Worm (Caenorhabditis elegans) whole organism, early embryonic: ENCODE measurements around the gene C34E10.12.

Experiments
- B0310.2 ChIP-seq: sonication (generic microtip); optimal IDR thresholded peaks from 2 replicates; lab custom pipeline; 2016; ENCODE audit warnings: mild to moderate bottlenecking, missing genetic modification characterization, missing compliant biosample characterization
- F13C5.2 ChIP-seq: sonication (generic microtip); optimal IDR thresholded peaks from 2 replicates; lab custom pipeline; 2017; ENCODE audit warnings: mild to moderate bottlenecking, missing genetic modification characterization, inconsistent platforms, missing compliant biosample characterization
- aly-1 ChIP-seq: sonication (generic microtip); optimal IDR thresholded peaks from 2 replicates; lab custom pipeline; 2016; ENCODE audit warnings: missing genetic modification characterization, missing compliant biosample characterization
- ama-1 ChIP-seq: fragments of 150-350 bp; optimal IDR thresholded peaks from 2 replicates; lab custom pipeline; 2014
- ceh-13 ChIP-seq: fragments of 200-800 bp; sonication (Bioruptor generic); optimal IDR thresholded peaks from 2 replicates; lab custom pipeline; 2018; ENCODE audit warnings: mild to moderate bottlenecking, missing genetic modification characterization, missing compliant biosample characterization
- ceh-36 ChIP-seq: sonication (generic microtip); optimal IDR thresholded peaks from 2 replicates; lab custom pipeline; 2016; ENCODE audit warnings: missing genetic modification characterization, inconsistent platforms, missing compliant biosample characterization
- ets-7 ChIP-seq: sonication (generic microtip); optimal IDR thresholded peaks from 2 replicates; lab custom pipeline; 2016; ENCODE audit warnings: missing genotype, missing genetic modification characterization, missing compliant biosample characterization
- flt-1 ChIP-seq: fragments of 200-800 bp; sonication (Bioruptor generic); IDR thresholded peaks from 2 replicates; pipeline ENCODE4 v1.3.6; 2022; ENCODE audit warnings: missing genetic modification characterization, missing compliant biosample characterization
- hmbx-1 ChIP-seq: sonication (generic microtip); optimal IDR thresholded peaks from 2 replicates; lab custom pipeline; 2016; ENCODE audit warnings: mild to moderate bottlenecking, missing genetic modification characterization, missing compliant biosample characterization
- hmg-4 ChIP-seq: fragments of 200-800 bp; sonication (Bioruptor generic); optimal IDR thresholded peaks from 2 replicates; lab custom pipeline; 2018; ENCODE audit warnings: mild to moderate bottlenecking, missing genetic modification characterization, missing compliant biosample characterization
- hnd-1 ChIP-seq: sonication (generic microtip); optimal IDR thresholded peaks from 2 replicates; lab custom pipeline; 2016; ENCODE audit warnings: missing genetic modification characterization, missing compliant biosample characterization
- pes-1 ChIP-seq: fragments of 200-800 bp; sonication (Bioruptor generic); IDR thresholded peaks from 2 replicates; pipeline ENCODE4 v1.3.6; 2022; ENCODE audit warnings: missing genetic modification reagents, missing genetic modification characterization, missing compliant biosample characterization
- scrt-1 ChIP-seq: fragments of 200-800 bp; sonication (Bioruptor generic); IDR thresholded peaks from 2 replicates; pipeline ENCODE4 v1.3.6; 2022; ENCODE audit warnings: missing genetic modification characterization, missing compliant biosample characterization
- sea-1 ChIP-seq: fragments of 200-800 bp; sonication (Bioruptor generic); conservative IDR thresholded peaks from 2 replicates; pipeline ENCODE4 v1.3.6; 2022; ENCODE audit warnings: missing genetic modification characterization, missing compliant biosample characterization
- tbx-11 ChIP-seq: fragments of 200-800 bp; sonication (Bioruptor generic); IDR thresholded peaks from 2 replicates; pipeline ENCODE4 v1.3.6; 2022; ENCODE audit warnings: missing genetic modification characterization, missing compliant biosample characterization
- tbx-37 ChIP-seq: fragments of 200-800 bp; sonication (Bioruptor generic); conservative IDR thresholded peaks from 2 replicates; pipeline ENCODE4 v1.3.6; 2022; ENCODE audit warnings: missing genetic modification reagents, missing genetic modification characterization, missing compliant biosample characterization
- tra-4 ChIP-seq: sonication (generic microtip); optimal IDR thresholded peaks from 2 replicates; lab custom pipeline; 2017; ENCODE audit warnings: missing genetic modification characterization, missing compliant biosample characterization

Gene C34E10.12

ce11 chrIII:5193266-5193665 is 34.4 kb downstream of the C34E10.12 start:
- TF ChIP-seq ceh-13 (GFP tag; lab: Kevin White, UChicago): no peak
- TF ChIP-seq pes-1 (GFP tag; lab: Robert Waterston, UW): no peak

DNA sequence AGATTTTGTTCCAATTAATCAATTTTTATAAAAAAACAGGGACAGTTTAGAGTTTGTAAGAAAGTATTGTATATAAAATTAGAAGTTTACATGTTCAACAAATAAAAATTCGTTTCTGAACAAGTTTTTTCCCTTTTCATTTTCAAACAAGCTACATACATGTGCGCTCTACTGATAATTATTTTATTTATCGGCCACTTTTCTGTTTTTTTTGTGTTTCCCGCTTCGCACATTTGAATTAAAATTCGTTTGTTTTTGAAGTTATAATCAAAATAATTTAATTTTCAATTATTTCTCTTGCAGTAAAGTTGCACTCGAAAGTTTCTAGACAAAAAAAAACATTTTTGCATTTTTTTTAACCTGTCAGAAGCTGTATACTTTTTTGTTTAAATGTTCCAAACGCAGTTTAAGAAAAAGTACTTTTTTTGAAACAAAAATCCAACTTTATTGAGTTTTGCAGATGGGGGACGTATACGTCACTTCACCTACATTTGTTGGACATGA is 37.0 kb downstream of the C34E10.12 start, which contains the start of gene hira-1:
Gene hira-1, plus strand, starts transcription at position 454 of the 504 bp plus-strand sequence.
- TF ChIP-seq flt-1 (GFP tag; lab: Robert Waterston, UW) (no peak), ceh-13 (GFP tag; lab: Kevin White, UChicago) (no peak), B0310.2 (tag; lab: Kevin White, UChicago) (no peak), hnd-1 (tag; lab: Kevin White, UChicago) (no peak), tra-4 (tag; lab: Kevin White, UChicago) (no peak), hmg-4 (no peak), ama-1 (lab: Kevin White, UChicago) (no peak), pes-1 (GFP tag; lab: Robert Waterston, UW) (no peak), tbx-37 (GFP tag; lab: Robert Waterston, UW) (no peak)

ce11 chrIII:5190179-5190578 is 37.5 kb downstream of the C34E10.12 start:
- TF ChIP-seq ceh-36 (tag; lab: Kevin White, UChicago) (no peak), tbx-37 (GFP tag; lab: Robert Waterston, UW) (no peak), ama-1 (lab: Kevin White, UChicago) (no peak)

DNA sequence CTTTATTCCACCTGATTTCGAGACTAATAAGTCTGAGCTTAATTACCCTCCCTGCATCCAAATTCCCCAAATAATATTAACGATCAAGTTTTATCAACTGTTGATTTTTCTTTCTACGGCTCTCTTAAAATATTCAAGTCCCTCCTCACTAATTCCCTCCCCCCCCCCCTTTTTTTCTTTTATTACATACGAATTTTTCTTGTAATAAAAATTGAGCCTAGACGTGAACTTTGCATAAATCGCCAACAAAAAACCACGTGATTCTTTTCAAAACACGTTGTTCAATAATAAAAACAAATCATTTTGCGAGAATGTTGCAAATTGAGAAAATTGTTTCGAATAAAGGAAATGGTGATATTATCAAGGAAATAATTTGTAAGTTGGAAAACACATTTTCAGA is 39.3 kb downstream of the C34E10.12 start, which contains the start of gene K10D2.8:
Gene K10D2.8, plus strand, starts transcription at position 301 of the 400 bp plus-strand sequence.
- TF ChIP-seq ets-7 (tag; lab: Kevin White, UChicago) (no peak), sea-1 (GFP tag; lab: Robert Waterston, UW) (no peak), scrt-1 (no peak), ama-1 (lab: Kevin White, UChicago) (no peak), tbx-37 (GFP tag; lab: Robert Waterston, UW) (no peak), F13C5.2 (tag; lab: Kevin White, UChicago) (no peak), flt-1 (GFP tag; lab: Robert Waterston, UW) (no peak), ceh-36 (tag; lab: Kevin White, UChicago) (no peak), tra-4 (tag; lab: Kevin White, UChicago) (no peak), hnd-1 (tag; lab: Kevin White, UChicago) (no peak), pes-1 (GFP tag; lab: Robert Waterston, UW) (no peak), hmg-4 (no peak), ceh-13 (GFP tag; lab: Kevin White, UChicago) (no peak), aly-1 (no peak)

DNA sequence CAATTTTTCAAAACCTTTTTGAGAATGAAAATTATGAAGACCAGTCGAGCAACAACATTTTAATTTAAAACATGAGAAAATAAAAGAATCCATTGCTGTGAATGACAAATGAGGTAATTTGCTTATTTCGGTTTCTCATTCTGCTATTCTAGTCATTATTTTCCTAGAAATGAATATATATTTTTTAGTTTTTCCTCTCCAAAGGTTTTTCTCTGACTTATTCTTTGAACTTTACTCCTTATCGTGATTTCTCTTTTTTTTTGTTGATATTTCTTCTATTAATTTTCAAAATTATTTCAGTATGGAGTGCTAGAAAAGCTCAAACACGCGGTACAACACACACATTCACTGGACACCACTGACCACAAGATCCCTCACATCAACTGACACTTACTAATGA is 42.1 kb downstream of the C34E10.12 start, which contains the start of gene pup-2:
Gene pup-2, plus strand, starts transcription at position 301 of the 400 bp plus-strand sequence.
- no peak for TF ChIP-seq B0310.2 (tag; lab: Kevin White, UChicago)
- no peak for TF ChIP-seq hmg-4

DNA sequence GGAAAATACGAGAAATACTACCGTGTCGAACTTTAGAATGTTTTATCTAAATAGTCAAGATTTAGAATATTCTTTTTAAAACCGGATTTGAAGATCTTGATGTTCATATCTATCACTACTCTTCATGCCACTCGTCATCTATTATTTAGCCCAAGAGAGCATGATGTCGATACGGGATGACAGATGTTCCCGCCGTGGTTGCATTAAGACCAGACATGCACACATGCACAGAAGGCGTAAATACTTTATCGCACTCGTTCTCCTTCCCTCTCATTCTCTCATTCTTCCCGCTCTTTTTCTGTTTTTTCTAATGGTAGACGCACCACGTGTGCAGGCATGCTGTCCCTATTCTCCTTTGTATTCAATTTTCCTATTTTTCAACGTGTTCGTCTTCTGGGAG is 44.3 kb downstream of the C34E10.12 start:
- no peak for TF ChIP-seq tbx-37 (GFP tag; lab: Robert Waterston, UW)
- no peak for TF ChIP-seq F13C5.2 (tag; lab: Kevin White, UChicago)
- no peak for TF ChIP-seq aly-1
- TF ChIP-seq sea-1 (GFP tag; lab: Robert Waterston, UW): no peak
- no peak for TF ChIP-seq pes-1 (GFP tag; lab: Robert Waterston, UW)
- no peak for TF ChIP-seq ets-7 (tag; lab: Kevin White, UChicago)
- TF ChIP-seq ceh-13 (GFP tag; lab: Kevin White, UChicago): no peak
- TF ChIP-seq scrt-1: no peak
- no peak for TF ChIP-seq B0310.2 (tag; lab: Kevin White, UChicago)
- no peak for TF ChIP-seq hmg-4
- TF ChIP-seq tbx-11 (GFP tag; lab: Robert Waterston, UW): no peak
- no peak for TF ChIP-seq flt-1 (GFP tag; lab: Robert Waterston, UW)
- no peak for TF ChIP-seq hnd-1 (tag; lab: Kevin White, UChicago)
- no peak for TF ChIP-seq hmbx-1
- TF ChIP-seq ama-1 (lab: Kevin White, UChicago): no peak
- no peak for TF ChIP-seq tra-4 (tag; lab: Kevin White, UChicago)

- TF ChIP-seq ceh-13 (GFP tag; lab: Kevin White, UChicago) (no peak), F13C5.2 (tag; lab: Kevin White, UChicago) (no peak), flt-1 (GFP tag; lab: Robert Waterston, UW) (no peak), sea-1 (GFP tag; lab: Robert Waterston, UW) (no peak), hmbx-1 (no peak), ets-7 (tag; lab: Kevin White, UChicago) (no peak), pes-1 (GFP tag; lab: Robert Waterston, UW) (no peak), tbx-11 (GFP tag; lab: Robert Waterston, UW) (no peak), hnd-1 (tag; lab: Kevin White, UChicago) (no peak), ama-1 (lab: Kevin White, UChicago) (no peak)
These were observed 46.0 kb downstream of the C34E10.12 start for ce11 chrIII:5181641-5182040.

- TF ChIP-seq tbx-37 (GFP tag; lab: Robert Waterston, UW) (no peak), ceh-36 (tag; lab: Kevin White, UChicago) (no peak), hnd-1 (tag; lab: Kevin White, UChicago) (no peak), ceh-13 (GFP tag; lab: Kevin White, UChicago) (no peak), tra-4 (tag; lab: Kevin White, UChicago) (no peak)
These were observed 46.5 kb downstream of the C34E10.12 start for ce11 chrIII:5181217-5181616.
